Fruit fly (Drosophila melanogaster): Measurements from ENCODE around the gene ATPsynE.

Gene ATPsynE

DNA sequence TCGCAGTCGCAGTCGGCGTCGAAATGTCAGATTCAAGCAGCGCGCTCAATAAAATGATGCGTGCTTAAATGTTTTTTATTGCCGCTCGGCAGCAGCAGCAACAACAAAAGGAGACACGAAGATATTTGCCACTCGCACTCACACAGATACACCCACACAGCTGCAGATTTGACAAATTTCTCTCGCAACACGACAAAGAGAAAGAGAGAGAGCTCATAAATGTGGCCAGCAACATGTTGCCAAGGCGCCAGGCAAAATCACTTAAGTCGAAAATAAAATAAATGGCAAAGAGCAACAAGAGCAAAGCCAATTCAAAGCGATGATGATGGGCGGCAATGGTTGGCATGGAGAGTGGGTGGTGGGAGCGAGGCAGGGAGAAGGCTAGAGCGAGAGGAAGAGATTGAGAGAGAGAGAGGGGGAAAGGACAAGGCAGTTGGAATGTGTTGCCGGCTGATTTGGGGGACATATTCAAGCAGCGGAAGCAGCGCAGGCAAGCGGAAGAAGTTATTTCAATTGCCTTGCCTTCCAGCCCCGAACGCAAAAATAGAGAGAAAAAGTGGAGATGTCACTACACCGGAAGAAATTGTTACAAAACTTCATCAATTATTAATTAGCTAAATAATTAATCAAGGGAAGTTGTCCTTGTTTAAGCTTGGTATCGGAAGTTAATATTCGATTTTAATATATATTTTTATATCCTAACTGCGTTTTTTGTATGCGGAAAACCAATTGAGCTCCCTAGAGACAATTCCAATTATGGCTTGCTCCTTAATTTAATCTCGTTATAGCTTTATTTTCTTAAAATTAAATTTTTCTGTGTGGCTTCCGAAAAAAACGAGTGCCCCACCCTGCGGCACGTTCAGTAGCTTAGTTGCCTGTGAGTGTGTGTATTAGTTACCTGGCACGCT, 20.3 kb downstream of the ATPsynE start (continued):
- no peak for TF ChIP-seq Hr39 (GFP tag; optimal IDR thresholded peaks at IDR 0.05)
- TF ChIP-seq CG10631 (GFP tag; optimal IDR thresholded peaks at IDR 0.05), result peak; percentile 64
- no peak for TF ChIP-seq Sox15 (GFP tag; optimal IDR thresholded peaks at IDR 0.05)
- TF ChIP-seq CG4318 (GFP tag; optimal IDR thresholded peaks at IDR 0.05), result peak; percentile 52
- TF ChIP-seq ss (GFP tag; optimal IDR thresholded peaks at IDR 0.05), result peak in 1 of 2 experiments; percentile 20
- 0 out of 3 replicates have a peak, but pooled peaks have one; percentile 5 for TF ChIP-seq CG6163 (GFP tag; IDR thresholded peaks at IDR 0.05)
- TF ChIP-seq fd59A (GFP tag; optimal IDR thresholded peaks at IDR 0.05), result no peak
- peak; percentile 66 for TF ChIP-seq Hr4 (GFP tag; optimal IDR thresholded peaks at IDR 0.05)
- TF ChIP-seq topi (GFP tag; optimal IDR thresholded peaks at IDR 0.05), result peak; percentile 23
- TF ChIP-seq CG31627 (GFP tag; optimal IDR thresholded peaks at IDR 0.05), result no peak
- TF ChIP-seq CG16779 (tag; optimal IDR thresholded peaks at IDR 0.05), result no peak
- TF ChIP-seq salr (GFP tag; optimal IDR thresholded peaks at IDR 0.05), result peak in 1 of 2 experiments; percentile 51
- no peak for TF ChIP-seq vri (GFP tag; optimal IDR thresholded peaks at IDR 0.05)
- TF ChIP-seq Sox102F (GFP tag; optimal IDR thresholded peaks at IDR 0.05), result peak; percentile 6
- peak; percentile 11 for TF ChIP-seq Smox (GFP tag; optimal IDR thresholded peaks at IDR 0.05)

DNA sequence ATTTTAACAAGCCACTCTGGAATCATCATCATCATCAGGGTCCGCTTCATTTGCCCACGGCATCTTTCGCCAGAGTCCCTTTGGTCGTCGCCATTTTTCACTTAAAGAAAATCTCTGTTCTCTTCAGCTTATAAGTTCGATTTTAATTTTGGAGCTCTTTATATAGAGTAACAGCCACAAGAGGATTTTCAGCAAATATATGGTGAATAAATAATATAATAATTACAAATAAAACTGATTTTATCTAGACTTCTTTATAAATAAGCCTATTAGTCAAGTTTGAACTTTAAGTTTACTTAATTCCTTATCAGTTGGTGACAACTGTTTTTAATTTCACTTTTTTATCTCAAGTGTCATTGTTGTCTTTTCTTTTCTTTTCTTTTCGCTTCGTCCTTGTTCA, 21.7 kb downstream of the ATPsynE start:
- TF ChIP-seq Eip78C (GFP tag), result peak; percentile 67
- no peak for TF ChIP-seq CG3032 (tag; optimal IDR thresholded peaks at IDR 0.05)

DNA sequence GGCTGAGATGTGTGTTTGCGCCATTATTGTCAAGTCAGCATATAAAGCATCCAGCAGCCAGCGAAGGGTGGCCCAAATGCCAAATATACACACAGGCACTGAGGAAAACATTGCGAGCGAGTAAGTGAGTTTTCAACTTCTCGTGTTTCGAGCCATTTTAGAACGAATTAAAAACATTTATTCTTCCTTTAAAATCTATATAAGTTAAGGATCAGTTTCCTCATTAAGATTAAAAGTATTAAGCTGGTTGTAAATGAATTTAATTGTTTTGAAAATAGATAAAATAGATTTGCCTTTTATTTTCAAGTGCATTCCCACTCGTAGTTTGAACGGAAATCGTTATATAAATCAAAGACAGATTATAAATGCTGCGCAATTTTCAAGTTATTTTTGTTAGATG, 24.7 kb downstream of the ATPsynE start:
- TF ChIP-seq vri (GFP tag; optimal IDR thresholded peaks at IDR 0.05), result no peak
- TF ChIP-seq OdsH (GFP tag; optimal IDR thresholded peaks at IDR 0.05), result no peak
- TF ChIP-seq topi (GFP tag; optimal IDR thresholded peaks at IDR 0.05), result peak; percentile 5
- peak; percentile 48 for TF ChIP-seq Eip78C (GFP tag)
- TF ChIP-seq CG11902 (GFP tag; optimal IDR thresholded peaks at IDR 0.05), result no peak
- no peak for TF ChIP-seq CG8119 (GFP tag; IDR thresholded peaks at IDR 0.05)
- TF ChIP-seq Met (GFP tag; optimal IDR thresholded peaks at IDR 0.05), result peak; percentile 20

DNA sequence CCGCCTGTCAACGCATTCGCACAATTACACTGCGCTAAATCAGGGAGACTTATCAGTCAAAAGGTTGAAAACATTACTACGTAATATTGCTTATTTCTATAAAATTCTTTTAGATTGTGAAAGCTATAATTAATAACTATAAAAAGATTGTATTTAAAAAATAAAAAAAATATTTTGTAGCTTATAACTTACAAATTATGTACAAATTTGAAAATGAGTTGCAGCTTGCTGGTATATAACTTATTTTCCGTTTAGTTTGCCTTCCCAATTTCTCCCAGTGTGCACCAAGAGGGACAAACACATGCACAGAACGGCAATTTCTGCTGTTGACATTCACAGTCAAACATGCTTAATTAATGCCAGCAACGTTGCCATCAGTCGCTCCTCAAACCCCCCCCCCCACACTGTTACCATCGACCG, 27.0 kb downstream of the ATPsynE start:
- TF ChIP-seq dac (GFP tag; optimal IDR thresholded peaks at IDR 0.05), result peak; percentile 77
- peak; percentile 79 for TF ChIP-seq CG16779 (tag; optimal IDR thresholded peaks at IDR 0.05)
- peak; percentile 77 for TF ChIP-seq lz (GFP tag; optimal IDR thresholded peaks at IDR 0.05)
- peak; percentile 28 for TF ChIP-seq vri (GFP tag; optimal IDR thresholded peaks at IDR 0.05)
- TF ChIP-seq spab (GFP tag; optimal IDR thresholded peaks at IDR 0.05), result peak; percentile 92
- peak; percentile 91 for TF ChIP-seq CG3919 (GFP tag; optimal IDR thresholded peaks at IDR 0.05)
- TF ChIP-seq Sox15 (GFP tag; optimal IDR thresholded peaks at IDR 0.05), result peak; percentile 79
- TF ChIP-seq cyc (GFP tag; optimal IDR thresholded peaks at IDR 0.05), result peak; percentile 83
- TF ChIP-seq salr (GFP tag; optimal IDR thresholded peaks at IDR 0.05), result peak; percentile 52 to 73
- TF ChIP-seq topi (GFP tag; optimal IDR thresholded peaks at IDR 0.05), result peak; percentile 77
- peak; percentile 84 for TF ChIP-seq eg (GFP tag; IDR thresholded peaks at IDR 0.05)
- peak; percentile 63 for TF ChIP-seq Sox14 (GFP tag; optimal IDR thresholded peaks at IDR 0.05)
- peak; percentile 61 for TF ChIP-seq Sox102F (GFP tag; optimal IDR thresholded peaks at IDR 0.05)
- TF ChIP-seq Hr38 (GFP tag; optimal IDR thresholded peaks at IDR 0.05), result no peak
- peak; percentile 88 for TF ChIP-seq acj6 (GFP tag; optimal IDR thresholded peaks at IDR 0.05)
- TF ChIP-seq fd85E (GFP tag; optimal IDR thresholded peaks at IDR 0.05), result peak; percentile 72
- TF ChIP-seq net (GFP tag; optimal IDR thresholded peaks at IDR 0.05), result peak; percentile 80
- peak; percentile 73 for TF ChIP-seq Met (GFP tag; optimal IDR thresholded peaks at IDR 0.05)
- TF ChIP-seq CG4318 (GFP tag; optimal IDR thresholded peaks at IDR 0.05), result peak; percentile 80
- peak; percentile 90 for TF ChIP-seq CG6792 (GFP tag; optimal IDR thresholded peaks at IDR 0.05)
- peak; percentile 95 for TF ChIP-seq CG3032 (tag; optimal IDR thresholded peaks at IDR 0.05)
- TF ChIP-seq CG8319 (GFP tag; optimal IDR thresholded peaks at IDR 0.05), result peak; percentile 84
- TF ChIP-seq esn (GFP tag; optimal IDR thresholded peaks at IDR 0.05), result peak; percentile 83
- TF ChIP-seq fd59A (GFP tag; optimal IDR thresholded peaks at IDR 0.05), result peak; percentile 71
- TF ChIP-seq pdm3 (GFP tag; optimal IDR thresholded peaks at IDR 0.05), result peak; percentile 56
- TF ChIP-seq Ets96B (tag; optimal IDR thresholded peaks at IDR 0.05), result peak; percentile 73
- TF ChIP-seq CG15336 (GFP tag; IDR thresholded peaks at IDR 0.05), result peak; percentile 89
- peak; percentile 85 for TF ChIP-seq CG11762 (GFP tag; optimal IDR thresholded peaks at IDR 0.05; ENCODE audit: insufficient read depth)
- peak; percentile 73 for TF ChIP-seq CG1621 (tag; optimal IDR thresholded peaks at IDR 0.05)
- TF ChIP-seq Hr4 (GFP tag; optimal IDR thresholded peaks at IDR 0.05), result peak; percentile 71
- TF ChIP-seq CG6276 (GFP tag; optimal IDR thresholded peaks at IDR 0.05), result peak; percentile 87
- peak; percentile 92 for TF ChIP-seq CG10669 (GFP tag; optimal IDR thresholded peaks at IDR 0.05)
